Worm (Caenorhabditis elegans): ENCODE data around the gene Y52E8A.1.

The Y52E8A.1 gene

DNA sequence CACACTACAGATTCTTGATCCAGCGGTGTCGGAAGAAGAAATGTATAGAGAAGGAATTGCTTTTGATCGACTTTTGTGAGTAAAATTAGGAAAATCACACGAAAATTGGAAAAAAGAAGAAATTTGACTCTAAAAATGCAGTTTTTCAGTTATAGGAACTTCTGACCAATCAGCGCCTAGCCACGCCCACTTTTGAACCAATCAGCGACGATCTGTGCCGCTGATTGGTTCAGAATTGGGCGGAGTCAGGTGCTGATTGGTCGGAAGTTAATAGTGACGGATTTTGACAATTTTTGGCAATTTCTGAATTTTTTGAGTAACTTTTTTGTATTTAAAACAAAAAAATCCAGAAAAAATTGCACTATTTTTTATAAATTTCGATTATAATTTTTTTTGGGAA lies 19.6 kb downstream of the Y52E8A.1 start:
- TF ChIP-seq unc-62 (GFP tag; optimal IDR thresholded peaks at IDR 0.05), result no peak
- TF ChIP-seq nfya-1 (tag; optimal IDR thresholded peaks at IDR 0.05; ENCODE audit: insufficient read depth), result peak; percentile 99

DNA sequence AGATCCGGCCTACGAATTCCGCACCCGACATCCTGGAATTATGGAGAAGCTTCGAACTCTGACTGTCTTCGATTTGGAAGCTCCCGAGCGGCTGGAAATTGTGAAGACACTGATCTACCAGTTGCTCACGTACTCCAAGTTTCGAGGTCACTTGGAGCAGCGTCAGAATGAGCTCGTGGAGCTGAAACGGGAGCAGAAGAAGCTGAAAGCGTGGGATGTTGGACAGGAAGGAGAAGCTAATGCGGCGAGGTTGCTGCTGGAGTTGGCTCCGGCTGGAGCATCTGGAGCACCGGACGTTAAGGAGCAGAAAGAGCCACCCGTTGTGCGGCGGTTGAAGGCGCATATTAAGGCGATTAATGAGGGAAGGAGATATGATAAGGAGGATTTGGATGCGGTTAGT lies 22.5 kb downstream of the Y52E8A.1 start:
- TF ChIP-seq nfya-1 (tag; optimal IDR thresholded peaks at IDR 0.05; ENCODE audit: insufficient read depth) (no peak), nhr-237 (tag; optimal IDR thresholded peaks at IDR 0.05) (no peak), unc-39 (tag; optimal IDR thresholded peaks at IDR 0.05) (no peak), fkh-2 (tag; optimal IDR thresholded peaks at IDR 0.05) (no peak), R02D3.7 (tag; optimal IDR thresholded peaks at IDR 0.05) (no peak), nhr-28 (tag; optimal IDR thresholded peaks at IDR 0.05) (no peak), egl-27 (tag; optimal IDR thresholded peaks at IDR 0.05) (no peak), fos-1 (tag; optimal IDR thresholded peaks at IDR 0.05) (no peak), nhr-67 (tag; optimal IDR thresholded peaks at IDR 0.05) (no peak), ceh-16 (tag; optimal IDR thresholded peaks at IDR 0.05) (no peak), ceh-9 (tag; optimal IDR thresholded peaks at IDR 0.05) (no peak), ceh-82 (tag; optimal IDR thresholded peaks at IDR 0.05) (no peak), zag-1 (tag; optimal IDR thresholded peaks at IDR 0.05) (no peak), sea-2 (GFP tag; optimal IDR thresholded peaks at IDR 0.05) (no peak), ama-1 (optimal IDR thresholded peaks at IDR 0.05) (no peak), lin-39 (tag; optimal IDR thresholded peaks at IDR 0.05) (no peak), fkh-10 (GFP tag; optimal IDR thresholded peaks at IDR 0.05) (no peak), mml-1 (tag; optimal IDR thresholded peaks at IDR 0.05) (no peak), ztf-11 (tag; optimal IDR thresholded peaks at IDR 0.05) (no peak), nhr-43 (tag; optimal IDR thresholded peaks at IDR 0.05; ENCODE audit: poor library complexity, severe bottlenecking) (no peak)

DNA sequence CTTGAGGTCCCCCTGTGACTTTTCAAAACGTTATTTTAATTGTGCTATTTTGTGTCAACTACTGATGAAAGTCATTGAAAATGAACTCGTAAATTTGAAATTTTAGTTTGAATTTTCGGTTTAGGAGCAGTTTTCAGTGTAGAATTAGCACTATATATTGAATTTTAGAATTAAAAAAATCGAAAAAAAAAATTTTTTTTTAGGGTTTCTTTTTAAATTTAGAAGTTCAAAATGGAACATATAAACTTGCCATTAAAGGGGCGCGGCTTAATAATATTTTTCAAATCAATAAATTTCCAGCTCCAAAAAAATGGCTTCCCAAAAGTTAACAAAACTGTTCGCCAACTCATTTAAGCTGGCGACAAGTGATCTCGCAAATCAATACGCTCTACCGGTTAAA lies 29.0 kb downstream of the Y52E8A.1 start, which contains the start of gene H20J04.9:
Gene H20J04.9 (plus strand): TSS at position 301 of the 400 bp plus-strand sequence.
- TF ChIP-seq nhr-237 (tag; optimal IDR thresholded peaks at IDR 0.05) (no peak), pqm-1 (tag; optimal IDR thresholded peaks at IDR 0.05) (no peak), zag-1 (tag; optimal IDR thresholded peaks at IDR 0.05) (no peak), elt-3 (tag; optimal IDR thresholded peaks at IDR 0.05) (no peak), ceh-28 (tag; optimal IDR thresholded peaks at IDR 0.05) (no peak), eor-1 (tag; optimal IDR thresholded peaks at IDR 0.05) (no peak), elt-2 (tag; optimal IDR thresholded peaks at IDR 0.05) (no peak), lin-39 (tag; optimal IDR thresholded peaks at IDR 0.05) (no peak), ceh-16 (tag; optimal IDR thresholded peaks at IDR 0.05) (no peak), ztf-11 (tag; optimal IDR thresholded peaks at IDR 0.05) (no peak)

DNA sequence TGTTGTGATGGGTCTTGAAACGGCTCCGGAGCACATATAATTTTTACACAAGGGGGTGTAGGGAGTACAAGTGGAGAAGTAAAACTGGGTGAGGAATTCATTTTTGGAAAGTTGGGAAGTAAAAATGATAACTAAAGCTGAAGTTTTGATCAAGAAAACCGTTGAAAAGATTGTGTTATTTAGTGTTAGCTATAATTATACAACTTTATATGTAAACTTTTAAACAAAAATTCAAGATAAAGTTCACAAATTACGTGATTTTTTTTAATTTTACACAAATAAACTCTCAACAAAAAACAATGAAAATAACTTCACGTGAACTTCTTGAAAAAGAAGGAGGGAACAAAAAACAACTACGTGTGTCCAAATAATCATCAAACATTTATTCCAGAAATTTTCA lies 33.4 kb downstream of the Y52E8A.1 start, which contains the start of the genes H20J04.7 and H20J04.1:
Gene H20J04.7 (minus strand): TSS at position 101 of the 400 bp plus-strand sequence.
Gene H20J04.1 (plus strand): TSS at position 397 of the 400 bp plus-strand sequence.
- TF ChIP-seq lsy-12 (tag; optimal IDR thresholded peaks at IDR 0.05) (no peak), tbx-2 (tag; optimal IDR thresholded peaks at IDR 0.05) (no peak), nhr-237 (tag; optimal IDR thresholded peaks at IDR 0.05) (no peak), unc-62 (GFP tag; optimal IDR thresholded peaks at IDR 0.05) (no peak), ama-1 (optimal IDR thresholded peaks at IDR 0.05) (no peak), daf-12 (tag; optimal IDR thresholded peaks at IDR 0.05) (no peak), fkh-2 (tag; optimal IDR thresholded peaks at IDR 0.05) (no peak), nhr-28 (tag; optimal IDR thresholded peaks at IDR 0.05) (no peak), ceh-28 (tag; optimal IDR thresholded peaks at IDR 0.05) (no peak), nfya-1 (tag; optimal IDR thresholded peaks at IDR 0.05; ENCODE audit: insufficient read depth) (no peak), mdl-1 (tag; optimal IDR thresholded peaks at IDR 0.05) (no peak), fos-1 (tag; optimal IDR thresholded peaks at IDR 0.05) (no peak), jun-1 (tag; optimal IDR thresholded peaks at IDR 0.05) (no peak), ztf-11 (tag; optimal IDR thresholded peaks at IDR 0.05) (no peak), eor-1 (tag; optimal IDR thresholded peaks at IDR 0.05) (no peak), fkh-10 (GFP tag; optimal IDR thresholded peaks at IDR 0.05) (no peak), egl-5 (tag; optimal IDR thresholded peaks at IDR 0.05) (no peak), ceh-9 (tag; optimal IDR thresholded peaks at IDR 0.05) (no peak), mml-1 (tag; optimal IDR thresholded peaks at IDR 0.05) (no peak), lin-39 (tag; optimal IDR thresholded peaks at IDR 0.05) (no peak)

DNA sequence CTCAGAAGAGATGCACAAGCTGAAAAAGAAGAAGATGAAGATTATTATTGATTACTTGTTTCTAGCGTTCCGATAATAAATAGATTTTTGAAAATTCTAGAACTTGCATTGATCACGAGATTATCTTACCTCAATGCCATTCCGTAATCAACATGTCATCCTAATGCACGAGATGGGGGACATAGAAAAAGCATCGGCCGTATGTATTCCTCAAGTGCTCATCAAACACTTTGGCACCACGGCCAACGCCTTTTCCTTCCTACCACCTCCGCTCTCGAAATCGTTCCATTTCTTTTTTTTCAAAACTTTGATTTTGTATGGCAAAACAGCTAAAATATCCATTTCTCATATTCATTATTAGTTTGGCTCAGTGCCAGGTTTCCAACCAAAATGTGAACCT lies 36.9 kb downstream of the Y52E8A.1 start, which contains the start of gene lat-2:
Gene lat-2 (plus strand): TSS at position 301 of the 400 bp plus-strand sequence.
- TF ChIP-seq nhr-67 (tag; optimal IDR thresholded peaks at IDR 0.05) (no peak), pqm-1 (tag; optimal IDR thresholded peaks at IDR 0.05) (no peak), nhr-76 (tag; optimal IDR thresholded peaks at IDR 0.05) (no peak), ceh-9 (tag; optimal IDR thresholded peaks at IDR 0.05) (no peak), eor-1 (tag; optimal IDR thresholded peaks at IDR 0.05) (no peak), aly-2 (tag; optimal IDR thresholded peaks at IDR 0.05) (no peak), nhr-11 (tag; optimal IDR thresholded peaks at IDR 0.05) (no peak), fos-1 (tag; optimal IDR thresholded peaks at IDR 0.05) (no peak), pha-4 (tag; optimal IDR thresholded peaks at IDR 0.05) (no peak), daf-12 (tag; optimal IDR thresholded peaks at IDR 0.05) (no peak), lin-39 (tag; optimal IDR thresholded peaks at IDR 0.05) (no peak), skn-1 (tag; optimal IDR thresholded peaks at IDR 0.05) (no peak), ztf-4 (tag; optimal IDR thresholded peaks at IDR 0.05) (no peak), elt-1 (tag; optimal IDR thresholded peaks at IDR 0.05) (no peak), nhr-23 (tag; optimal IDR thresholded peaks at IDR 0.05) (no peak)

All from whole organism, L3 larva.